Worm (Caenorhabditis elegans) whole organism, midembryonic: ENCODE results near the gene T10D4.14.

Experiments
- T22C8.4 ChIP-seq: fragments of 200-800 bp; sonication (Bioruptor generic); IDR thresholded peaks from 2 replicates; pipeline ENCODE4 v1.3.6; 2022; ENCODE audit warnings: missing genetic modification characterization, missing compliant biosample characterization
- cog-1 ChIP-seq: sonication (generic microtip); optimal IDR thresholded peaks from 2 replicates; lab custom pipeline; 2016; ENCODE audit warnings: missing genetic modification characterization, missing compliant biosample characterization
- klf-2 ChIP-seq: fragments of 200-800 bp; sonication (Bioruptor generic); conservative IDR thresholded peaks from 2 replicates; pipeline ENCODE4 v1.3.6; 2022; ENCODE audit warnings: missing genetic modification reagents, missing genetic modification characterization, missing compliant biosample characterization
- med-1 ChIP-seq: sonication (generic microtip); optimal IDR thresholded peaks from 2 replicates; lab custom pipeline; 2017; ENCODE audit warnings: missing genetic modification characterization, mild to moderate bottlenecking, missing compliant biosample characterization, antibody characterized with exemption, missing genetic modification reagents; ENCODE audit not compliant: insufficient read depth
- ztf-29 ChIP-seq: fragments of 200-800 bp; sonication (Bioruptor generic); IDR thresholded peaks from 2 replicates; pipeline ENCODE4 v1.3.6; 2022; ENCODE audit warnings: missing genetic modification reagents, missing genetic modification characterization, missing compliant biosample characterization

DNA sequence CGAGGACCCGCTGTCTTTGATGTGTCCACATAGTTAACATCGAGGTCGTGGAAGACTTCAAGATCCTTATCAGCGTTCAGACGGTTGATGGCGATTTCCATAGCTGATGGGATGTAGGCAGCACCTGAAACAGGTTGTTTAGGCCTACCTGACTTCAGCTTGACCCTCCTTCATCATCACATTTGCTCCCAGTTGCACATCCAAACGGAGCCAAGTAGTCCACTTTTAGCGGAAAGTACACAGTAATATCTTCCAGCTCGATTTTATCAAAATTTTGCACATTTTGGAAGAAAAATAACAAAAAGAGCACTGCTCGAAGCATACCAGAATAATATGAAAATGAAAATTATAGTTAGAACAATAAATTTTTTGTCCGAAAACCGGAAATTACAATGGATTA, 45.5 kb upstream of the T10D4.14 start, which contains the start of gene gcy-15:
- TF ChIP-seq cog-1 (tag; lab: Kevin White, UChicago) (no peak), klf-2 (GFP tag; lab: Robert Waterston, UW) (no peak), T22C8.4 (no peak), med-1 (GFP tag; lab: Kevin White, UChicago) (no peak), ztf-29 (GFP tag; lab: Robert Waterston, UW) (no peak)
